Worm (Caenorhabditis elegans): ENCODE data around the gene F40C5.2.
"Not testable (repeated sequence)": the region's sequence is repeated elsewhere in the genome, so short reads cannot be mapped to it uniquely, and the experiment has no call there.

- not testable (repeated sequence) for TF ChIP-seq snpc-4 (tag; optimal IDR thresholded peaks at IDR 0.05); unc-62 (GFP tag; optimal IDR thresholded peaks at IDR 0.05); unc-39 (tag; optimal IDR thresholded peaks at IDR 0.05); blmp-1 (tag; optimal IDR thresholded peaks at IDR 0.05); mep-1 (tag; optimal IDR thresholded peaks at IDR 0.05); sptf-1 (tag; optimal IDR thresholded peaks at IDR 0.05); ces-1 (GFP tag; optimal IDR thresholded peaks at IDR 0.05); nhr-2 (tag; optimal IDR thresholded peaks at IDR 0.05); lsy-2 (tag; optimal IDR thresholded peaks at IDR 0.05); ztf-11 (tag; optimal IDR thresholded peaks at IDR 0.05); elt-1 (tag; optimal IDR thresholded peaks at IDR 0.05; ENCODE audit: borderline replicate concordance, insufficient read depth); elt-3 (tag; optimal IDR thresholded peaks at IDR 0.05); lin-13 (tag; optimal IDR thresholded peaks at IDR 0.05); mab-5 (tag; optimal IDR thresholded peaks at IDR 0.05)
These were observed 6.5 kb upstream of the F40C5.2 start, which contains the start of gene T24A6.17 for ce11 chrV:3564335-3564734.

All from whole organism, mixed stage, embryonic.